Worm (Caenorhabditis elegans) whole organism, early embryonic: ENCODE results near the gene F41G3.5.
"Not testable (repeated sequence)": the region's sequence is repeated elsewhere in the genome, so short reads cannot be mapped to it uniquely, and the experiment has no call there.

ENCODE experiments used
- B0310.2 ChIP-seq: sonication (generic microtip); optimal IDR thresholded peaks from 2 replicates; lab custom pipeline; 2016; ENCODE audit warnings: mild to moderate bottlenecking, missing genetic modification characterization, missing compliant biosample characterization
- aly-1 ChIP-seq: sonication (generic microtip); optimal IDR thresholded peaks from 2 replicates; lab custom pipeline; 2016; ENCODE audit warnings: missing genetic modification characterization, missing compliant biosample characterization
- ama-1 ChIP-seq: fragments of 150-350 bp; optimal IDR thresholded peaks from 2 replicates; lab custom pipeline; 2014
- ceh-13 ChIP-seq: fragments of 200-800 bp; sonication (Bioruptor generic); optimal IDR thresholded peaks from 2 replicates; lab custom pipeline; 2018; ENCODE audit warnings: mild to moderate bottlenecking, missing genetic modification characterization, missing compliant biosample characterization
- ets-7 ChIP-seq: sonication (generic microtip); optimal IDR thresholded peaks from 2 replicates; lab custom pipeline; 2016; ENCODE audit warnings: missing genotype, missing genetic modification characterization, missing compliant biosample characterization
- flt-1 ChIP-seq: fragments of 200-800 bp; sonication (Bioruptor generic); IDR thresholded peaks from 2 replicates; pipeline ENCODE4 v1.3.6; 2022; ENCODE audit warnings: missing genetic modification characterization, missing compliant biosample characterization
- sea-1 ChIP-seq: fragments of 200-800 bp; sonication (Bioruptor generic); conservative IDR thresholded peaks from 2 replicates; pipeline ENCODE4 v1.3.6; 2022; ENCODE audit warnings: missing genetic modification characterization, missing compliant biosample characterization
- tbx-11 ChIP-seq: fragments of 200-800 bp; sonication (Bioruptor generic); IDR thresholded peaks from 2 replicates; pipeline ENCODE4 v1.3.6; 2022; ENCODE audit warnings: missing genetic modification characterization, missing compliant biosample characterization
- tbx-37 ChIP-seq: fragments of 200-800 bp; sonication (Bioruptor generic); conservative IDR thresholded peaks from 2 replicates; pipeline ENCODE4 v1.3.6; 2022; ENCODE audit warnings: missing genetic modification reagents, missing genetic modification characterization, missing compliant biosample characterization

DNA sequence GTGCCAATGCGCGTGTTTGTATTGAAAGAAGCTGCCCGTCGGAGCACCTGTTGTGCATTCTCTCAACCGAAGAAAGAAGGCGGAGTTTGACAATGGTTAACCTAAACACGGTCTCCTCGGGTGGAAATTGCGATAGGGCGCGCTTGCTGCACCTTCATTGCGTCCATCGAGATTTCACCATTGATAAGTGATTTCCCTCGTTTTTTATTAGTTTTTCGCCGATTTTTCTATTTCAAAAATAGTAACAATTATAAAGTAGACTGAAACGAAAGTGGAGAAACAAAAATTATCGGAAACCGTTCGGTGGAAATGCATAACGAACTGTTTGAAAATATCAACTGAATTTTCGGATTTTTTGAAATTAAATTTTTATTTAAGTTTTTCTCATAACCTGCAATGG is 28.6 kb downstream of the F41G3.5 start, which contains the start of gene agr-1:
- not testable (repeated sequence) for TF ChIP-seq tbx-37 (GFP tag; lab: Robert Waterston, UW); aly-1 (tag; lab: Kevin White, UChicago); B0310.2 (tag; lab: Kevin White, UChicago); ama-1; flt-1; ets-7 (tag; lab: Kevin White, UChicago); sea-1 (GFP tag; lab: Robert Waterston, UW); ceh-13; tbx-11
